Worm (Caenorhabditis elegans) whole organism, L2 larva: ENCODE measurements around the gene dct-7.

Experiments
- C34F6.9 ChIP-seq: fragments of 150-350 bp; optimal IDR thresholded peaks from 2 replicates; lab custom pipeline; 2014; ENCODE audit warnings: missing biosample characterization, missing genetic modification characterization
- F13H6.1 ChIP-seq: sonication (generic microtip); optimal IDR thresholded peaks from 2 replicates; lab custom pipeline; 2016; ENCODE audit warnings: missing genetic modification characterization, missing compliant biosample characterization
- R02D3.7 ChIP-seq: fragments of 150-350 bp; optimal IDR thresholded peaks from 2 replicates; lab custom pipeline; 2014; ENCODE audit warnings: missing biosample characterization, missing genetic modification characterization
- Y55F3AM.14 ChIP-seq: fragments of 200-800 bp; sonication (Bioruptor generic); optimal IDR thresholded peaks from 2 replicates; lab custom pipeline; 2018; ENCODE audit warnings: mild to moderate bottlenecking, missing genetic modification characterization, missing compliant biosample characterization
- ZK546.5 ChIP-seq: sonication (generic microtip); optimal IDR thresholded peaks from 2 replicates; lab custom pipeline; 2017; ENCODE audit warnings: missing biosample characterization, missing genetic modification characterization
- alr-1 ChIP-seq: fragments of 150-350 bp; optimal IDR thresholded peaks from 2 replicates; lab custom pipeline; 2014; ENCODE audit warnings: missing biosample characterization, missing genetic modification characterization
- aly-2 ChIP-seq: fragments of 150-350 bp; optimal IDR thresholded peaks from 2 replicates; lab custom pipeline; 2014; ENCODE audit warnings: missing biosample characterization, missing genetic modification characterization
- ama-1 ChIP-seq: fragments of 150-350 bp; optimal IDR thresholded peaks from 2 replicates; lab custom pipeline; 2018; ENCODE audit warnings: inconsistent platforms
- blmp-1 ChIP-seq: sonication (generic microtip); optimal IDR thresholded peaks from 2 replicates; lab custom pipeline; 2017; ENCODE audit warnings: missing genetic modification characterization, mild to moderate bottlenecking, missing compliant biosample characterization, antibody characterized with exemption, moderate library complexity; ENCODE audit not compliant: insufficient read depth
- ceh-16 ChIP-seq: fragments of 150-350 bp; optimal IDR thresholded peaks from 2 replicates; lab custom pipeline; 2014; ENCODE audit warnings: missing biosample characterization, missing genetic modification characterization
- ceh-82 ChIP-seq: fragments of 150-350 bp; optimal IDR thresholded peaks from 2 replicates; lab custom pipeline; 2014; ENCODE audit warnings: missing biosample characterization, missing genetic modification characterization
- crh-2 ChIP-seq: sonication (generic microtip); optimal IDR thresholded peaks from 2 replicates; lab custom pipeline; 2017; ENCODE audit warnings: missing biosample characterization, missing genetic modification characterization
- egl-27 ChIP-seq: sonication (generic microtip); optimal IDR thresholded peaks from 3 replicates; lab custom pipeline; 2017; ENCODE audit warnings: missing biosample characterization, missing genetic modification reagents, missing genetic modification characterization
- elt-1 ChIP-seq: fragments of 150-350 bp; optimal IDR thresholded peaks from 2 replicates; lab custom pipeline; 2014; ENCODE audit warnings: missing biosample characterization, missing genetic modification characterization
- elt-3 ChIP-seq: sonication (generic microtip); optimal IDR thresholded peaks from 2 replicates; lab custom pipeline; 2017; ENCODE audit warnings: missing biosample characterization, missing genetic modification characterization
- fos-1 ChIP-seq: fragments of 150-350 bp; optimal IDR thresholded peaks from 2 replicates; lab custom pipeline; 2014; ENCODE audit warnings: missing biosample characterization, missing genetic modification characterization
- gmeb-1 ChIP-seq: fragments of 150-350 bp; optimal IDR thresholded peaks from 2 replicates; lab custom pipeline; 2014; ENCODE audit warnings: missing biosample characterization, missing genetic modification characterization
- lin-11 ChIP-seq: fragments of 150-350 bp; sonication (generic microtip); optimal IDR thresholded peaks from 2 replicates; lab custom pipeline; 2014; ENCODE audit warnings: missing biosample characterization, missing genetic modification characterization, inconsistent platforms, mixed read lengths
- lin-39 ChIP-seq: fragments of 150-350 bp; optimal IDR thresholded peaks from 2 replicates; lab custom pipeline; 2014; ENCODE audit warnings: missing biosample characterization, missing genetic modification reagents, missing genetic modification characterization
- mdl-1 ChIP-seq, 2 experiments: fragments of 150-350 bp in 1 of 2; sonication (generic microtip) in 1 of 2; optimal IDR thresholded peaks; 2 replicates each; lab custom pipeline; 2017; ENCODE audit warnings: missing biosample characterization in 2 of 2, missing genetic modification characterization in 2 of 2
- nhr-11 ChIP-seq: fragments of 150-350 bp; optimal IDR thresholded peaks from 2 replicates; lab custom pipeline; 2014; ENCODE audit warnings: missing biosample characterization, missing genetic modification characterization
- nhr-12 ChIP-seq: fragments of 150-350 bp; optimal IDR thresholded peaks from 2 replicates; lab custom pipeline; 2014; ENCODE audit warnings: missing biosample characterization, missing genetic modification characterization
- nhr-129 ChIP-seq: fragments of 150-350 bp; optimal IDR thresholded peaks from 2 replicates; lab custom pipeline; 2014; ENCODE audit warnings: missing biosample characterization, missing genetic modification characterization
- nhr-21 ChIP-seq: fragments of 150-350 bp; optimal IDR thresholded peaks from 2 replicates; lab custom pipeline; 2014; ENCODE audit warnings: missing biosample characterization, missing genetic modification characterization
- nhr-23 ChIP-seq: fragments of 150-350 bp; optimal IDR thresholded peaks from 2 replicates; lab custom pipeline; 2014; ENCODE audit warnings: missing biosample characterization, missing genetic modification reagents, missing genetic modification characterization
- nhr-237 ChIP-seq: fragments of 150-350 bp; optimal IDR thresholded peaks from 2 replicates; lab custom pipeline; 2014; ENCODE audit warnings: missing biosample characterization, missing genetic modification characterization
- nhr-25 ChIP-seq: fragments of 150-350 bp; sonication (generic microtip); optimal IDR thresholded peaks from 3 replicates; lab custom pipeline; 2014; ENCODE audit warnings: missing biosample characterization, missing genetic modification characterization
- nhr-6 ChIP-seq: fragments of 150-350 bp; optimal IDR thresholded peaks from 2 replicates; lab custom pipeline; 2014; ENCODE audit warnings: missing biosample characterization, missing genetic modification characterization
- nhr-77 ChIP-seq: fragments of 150-350 bp; optimal IDR thresholded peaks from 2 replicates; lab custom pipeline; 2014; ENCODE audit warnings: missing biosample characterization, missing genetic modification characterization
- peb-1 ChIP-seq: fragments of 150-350 bp; optimal IDR thresholded peaks from 2 replicates; lab custom pipeline; 2014; ENCODE audit warnings: missing biosample characterization, missing genetic modification characterization
- sem-4 ChIP-seq: fragments of 150-350 bp; optimal IDR thresholded peaks from 2 replicates; lab custom pipeline; 2014; ENCODE audit warnings: missing biosample characterization, missing genetic modification reagents, missing genetic modification characterization
- sma-9 ChIP-seq, 2 experiments: fragments of 150-350 bp in 1 of 2; sonication (generic microtip) in 1 of 2; optimal IDR thresholded peaks; 2 replicates each; lab custom pipeline; 2014 to 2016; ENCODE audit warnings: missing genetic modification characterization in 2 of 2, mild to moderate bottlenecking in 1 of 2, missing biosample characterization in 1 of 2, missing compliant biosample characterization in 1 of 2, missing genetic modification reagents in 1 of 2, moderate library complexity in 1 of 2
- unc-39 ChIP-seq: fragments of 150-350 bp; optimal IDR thresholded peaks from 2 replicates; lab custom pipeline; 2014; ENCODE audit warnings: missing biosample characterization, missing genetic modification characterization
- unc-55 ChIP-seq: fragments of 150-350 bp; sonication (generic microtip); optimal IDR thresholded peaks from 3 replicates; lab custom pipeline; 2014; ENCODE audit warnings: missing biosample characterization, missing genetic modification reagents, missing genetic modification characterization
- unc-62 ChIP-seq: fragments of 150-350 bp; optimal IDR thresholded peaks from 2 replicates; lab custom pipeline; 2014; ENCODE audit warnings: missing biosample characterization, missing genetic modification reagents, missing genetic modification characterization
- zag-1 ChIP-seq: fragments of 150-350 bp; optimal IDR thresholded peaks from 2 replicates; lab custom pipeline; 2014; ENCODE audit warnings: missing biosample characterization, missing genetic modification characterization
- ztf-1 ChIP-seq: fragments of 200-800 bp; sonication (Bioruptor generic); conservative IDR thresholded peaks from 2 replicates; pipeline ENCODE4 v1.3.6; 2022; ENCODE audit warnings: missing genetic modification characterization, missing compliant biosample characterization
- ztf-4 ChIP-seq: fragments of 150-350 bp; optimal IDR thresholded peaks from 2 replicates; lab custom pipeline; 2014; ENCODE audit warnings: missing biosample characterization, missing genetic modification characterization

Gene dct-7

DNA sequence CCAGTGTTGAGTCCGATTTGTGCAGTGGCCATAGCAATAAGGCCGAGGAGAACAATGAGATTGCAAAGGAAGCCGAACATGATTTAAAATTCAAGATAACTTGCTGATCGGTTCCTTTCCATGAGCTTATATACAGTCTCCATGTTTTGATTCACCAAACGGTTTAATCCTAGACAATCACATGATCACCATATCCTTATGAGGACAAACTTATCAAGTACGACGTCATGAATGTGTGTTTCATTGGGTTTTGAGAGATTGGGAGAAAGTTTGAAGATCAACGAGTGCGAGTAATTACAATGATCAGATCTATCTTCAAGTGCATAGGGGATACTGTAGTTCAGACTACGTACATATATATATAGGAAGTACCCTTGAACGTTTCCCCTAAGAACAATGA is at the start of gene dct-7:
Gene dct-7 (minus strand): TSS at position 101 of the 400 bp plus-strand sequence.
- TF ChIP-seq nhr-237 (tag; lab: Kevin White, UChicago) (no peak), elt-1 (no peak), sma-9 (GFP tag; optimal IDR thresholded peaks at IDR 0.05; lab: Kevin White, UChicago) (peak; percentile 23), sma-9 (tag; optimal IDR thresholded peaks at IDR 0.05; lab: Kevin White, UChicago) (no peak)

DNA sequence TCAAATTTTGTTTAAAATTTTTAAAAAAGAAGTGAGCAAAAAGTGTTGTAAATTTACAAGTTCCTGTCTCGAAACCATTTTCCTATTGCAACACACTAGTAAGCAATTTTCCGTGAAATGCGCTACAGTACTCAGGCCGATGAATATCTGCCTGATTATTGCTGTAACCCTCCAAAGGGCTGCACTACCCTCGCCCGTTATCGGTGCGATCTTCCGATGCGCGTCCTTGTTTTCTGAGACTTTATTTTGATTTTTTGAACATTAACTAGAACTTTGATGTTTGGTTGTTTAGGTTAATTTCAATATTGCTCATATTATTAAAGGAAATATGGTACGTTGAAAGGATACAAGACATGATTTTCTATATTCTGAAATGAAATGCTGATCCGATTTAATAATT is 47.8 kb upstream of the dct-7 start:
- no peak for TF ChIP-seq R02D3.7 (tag; lab: Kevin White, UChicago)
- TF ChIP-seq ama-1 (lab: Kevin White, UChicago) = no peak
- TF ChIP-seq egl-27 = no peak
- TF ChIP-seq nhr-6 = no peak
- TF ChIP-seq blmp-1 (tag; lab: Kevin White, UChicago) = no peak
- TF ChIP-seq nhr-25 (tag; lab: Kevin White, UChicago) = no peak
- TF ChIP-seq elt-1 = peak; percentile 76
- TF ChIP-seq alr-1 (tag; lab: Kevin White, UChicago) = no peak
- no peak for TF ChIP-seq nhr-11 (tag; lab: Kevin White, UChicago)
- TF ChIP-seq nhr-129 (tag; lab: Kevin White, UChicago) = no peak
- no peak for TF ChIP-seq nhr-237 (tag; lab: Kevin White, UChicago)
- TF ChIP-seq unc-39 (tag; lab: Kevin White, UChicago) = no peak
- TF ChIP-seq nhr-23 (tag; lab: Kevin White, UChicago) = peak; percentile 55
- TF ChIP-seq elt-3 (tag; lab: Kevin White, UChicago) = no peak
- no peak for TF ChIP-seq unc-55 (GFP tag; lab: Kevin White, UChicago)
- TF ChIP-seq unc-62 (GFP tag; lab: Kevin White, UChicago) = no peak
- TF ChIP-seq crh-2 = no peak
- no peak for TF ChIP-seq ZK546.5 (tag; lab: Kevin White, UChicago)
- no peak for TF ChIP-seq C34F6.9 (tag; lab: Kevin White, UChicago)
- TF ChIP-seq ztf-1 (GFP tag; lab: Robert Waterston, UW) = no peak
- peak; percentile 23 for TF ChIP-seq ceh-16
- TF ChIP-seq lin-39 (tag; lab: Kevin White, UChicago) = no peak
- no peak for TF ChIP-seq ceh-82 (tag; lab: Kevin White, UChicago)
- no peak for TF ChIP-seq nhr-12 (tag; lab: Kevin White, UChicago)
- no peak for TF ChIP-seq aly-2 (tag; lab: Kevin White, UChicago)
- TF ChIP-seq gmeb-1 (tag; lab: Kevin White, UChicago) = no peak
- TF ChIP-seq zag-1 (tag; lab: Kevin White, UChicago) = no peak
- TF ChIP-seq sma-9 (GFP tag; optimal IDR thresholded peaks at IDR 0.05; lab: Kevin White, UChicago) = peak; percentile 62
- TF ChIP-seq sma-9 (tag; optimal IDR thresholded peaks at IDR 0.05; lab: Kevin White, UChicago) = no peak
- TF ChIP-seq nhr-21 (tag; lab: Kevin White, UChicago) = no peak
- TF ChIP-seq sem-4 = no peak
- no peak for TF ChIP-seq nhr-77
- TF ChIP-seq F13H6.1 (tag; lab: Kevin White, UChicago) = no peak
- no peak for TF ChIP-seq fos-1 (tag; lab: Kevin White, UChicago)

DNA sequence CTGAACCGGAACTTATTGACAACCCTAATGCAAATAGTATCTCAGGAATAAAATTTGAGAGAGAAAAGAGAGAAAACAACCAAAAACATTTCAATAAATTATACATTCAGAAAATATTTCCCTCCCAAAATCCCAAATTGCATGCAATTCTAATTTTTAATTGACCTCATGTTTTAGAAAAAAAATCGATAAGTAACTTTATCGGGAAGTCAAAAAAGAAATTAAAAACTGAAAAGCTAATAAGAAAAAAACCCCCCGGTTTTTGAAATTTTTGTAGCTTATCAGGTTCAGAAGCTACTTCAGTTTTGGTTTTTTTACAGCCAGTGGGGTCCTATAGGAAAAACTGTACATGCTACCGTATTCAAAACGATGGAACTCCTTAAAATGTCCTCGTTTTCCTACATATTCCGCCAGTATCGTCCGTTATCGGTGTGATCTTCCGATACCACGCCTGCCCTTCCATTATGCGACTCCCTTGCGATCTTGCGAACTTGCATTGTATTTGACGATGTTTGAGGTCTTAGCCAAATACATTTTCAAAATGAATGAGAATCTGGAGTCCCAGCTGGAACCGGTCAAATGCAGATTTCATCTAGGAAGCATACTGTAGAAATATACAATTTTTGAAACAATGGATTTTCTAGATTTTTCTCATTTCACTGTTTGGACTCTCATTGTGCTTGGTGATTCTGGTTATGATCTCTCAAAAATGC is 45.9 kb upstream of the dct-7 start, which contains the start of the genes W03B1.3 and oac-51:
Gene W03B1.3 (minus strand): TSS at position 101 of the 713 bp plus-strand sequence.
Gene oac-51 (plus strand): TSS at position 663 of the 713 bp plus-strand sequence.
- TF ChIP-seq Y55F3AM.14 (GFP tag; lab: Kevin White, UChicago) = no peak
- TF ChIP-seq lin-11 (tag; lab: Kevin White, UChicago) = no peak
- no peak for TF ChIP-seq blmp-1 (tag; lab: Kevin White, UChicago)
- TF ChIP-seq peb-1 (tag; lab: Kevin White, UChicago) = no peak
- TF ChIP-seq sem-4 = no peak
- no peak for TF ChIP-seq sma-9 (GFP tag; optimal IDR thresholded peaks at IDR 0.05; lab: Kevin White, UChicago)
- no peak for TF ChIP-seq sma-9 (tag; optimal IDR thresholded peaks at IDR 0.05; lab: Kevin White, UChicago)
- TF ChIP-seq unc-62 (GFP tag; lab: Kevin White, UChicago) = no peak
- TF ChIP-seq unc-39 (tag; lab: Kevin White, UChicago) = no peak
- TF ChIP-seq ztf-1 (GFP tag; lab: Robert Waterston, UW) = no peak
- TF ChIP-seq fos-1 (tag; lab: Kevin White, UChicago) = no peak
- no peak for TF ChIP-seq gmeb-1 (tag; lab: Kevin White, UChicago)
- no peak for TF ChIP-seq lin-39 (tag; lab: Kevin White, UChicago)
- no peak for TF ChIP-seq mdl-1 (tag; optimal IDR thresholded peaks at IDR 0.05; lab: Kevin White, UChicago)
- TF ChIP-seq ztf-4 (tag; lab: Kevin White, UChicago) = no peak
- no peak for TF ChIP-seq crh-2
- no peak for TF ChIP-seq aly-2 (tag; lab: Kevin White, UChicago)
- TF ChIP-seq, all 48 proteins: peak for 0
